Fruit fly (Drosophila melanogaster) Kc167 (cell line): ENCODE measurements around the gene p38b.

Experiments used
- Sin3A ChIP-seq: fragments of >200 bp; optimal IDR thresholded peaks from 2 replicates; lab custom pipeline; 2018; ENCODE audit warnings: missing external identifiers
- h ChIP-seq: fragments of >200 bp; optimal IDR thresholded peaks from 3 replicates; lab custom pipeline; 2018; ENCODE audit warnings: missing external identifiers
- insv ChIP-seq: fragments of >200 bp; optimal IDR thresholded peaks from 3 replicates; lab custom pipeline; 2018; ENCODE audit warnings: missing external identifiers
- psq ChIP-seq: fragments of >200 bp; optimal IDR thresholded peaks from 2 replicates; lab custom pipeline; 2017; ENCODE audit warnings: missing external identifiers
- ttk ChIP-seq: sonication (Bioruptor generic); optimal IDR thresholded peaks from 2 replicates; lab custom pipeline; 2017; ENCODE audit warnings: missing external identifiers

DNA sequence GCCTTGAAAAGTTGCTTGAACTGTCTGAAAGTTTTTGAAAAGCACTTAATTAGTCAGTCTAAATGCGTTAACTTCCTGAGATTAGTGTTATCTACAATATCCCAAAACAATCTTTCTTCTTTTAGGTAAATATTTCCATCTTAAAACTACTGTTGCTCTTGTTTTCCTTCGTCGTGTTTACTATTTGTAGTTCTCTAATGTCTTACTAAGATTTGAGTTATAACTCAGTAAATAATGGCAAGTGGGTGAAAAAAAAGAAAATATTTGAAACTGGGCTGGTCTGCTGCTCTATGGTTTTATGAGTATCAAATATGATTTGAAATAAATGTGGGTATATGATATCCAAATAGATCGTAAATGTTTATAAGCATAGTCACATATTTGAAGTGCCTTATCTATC is 20.7 kb downstream of the p38b start:
- TF ChIP-seq insv (lab: Kevin White, UChicago) (no peak), psq (lab: Kevin White, UChicago) (no peak), Sin3A (no peak), h (lab: Kevin White, UChicago) (no peak), ttk (lab: Kevin White, UChicago) (no peak)
